Worm (Caenorhabditis elegans): ENCODE results near the gene T25C12.3.

ce11 chrX:11466444-11467319 is 33.1 kb downstream of the T25C12.3 start:
- TF ChIP-seq unc-62 (GFP tag; optimal IDR thresholded peaks at IDR 0.05) (no peak), zip-8 (tag; optimal IDR thresholded peaks at IDR 0.05) (no peak), ztf-11 (tag; optimal IDR thresholded peaks at IDR 0.05) (no peak), elt-3 (tag; optimal IDR thresholded peaks at IDR 0.05) (no peak), elt-1 (tag; optimal IDR thresholded peaks at IDR 0.05; ENCODE audit: borderline replicate concordance, insufficient read depth) (no peak), mab-5 (tag; optimal IDR thresholded peaks at IDR 0.05) (no peak), snpc-4 (tag; optimal IDR thresholded peaks at IDR 0.05) (no peak), nhr-28 (tag; optimal IDR thresholded peaks at IDR 0.05) (no peak), lsy-2 (tag; optimal IDR thresholded peaks at IDR 0.05) (no peak), sptf-1 (tag; optimal IDR thresholded peaks at IDR 0.05) (no peak), ces-1 (GFP tag; optimal IDR thresholded peaks at IDR 0.05) (no peak)

Measured in whole organism, mixed stage, embryonic.